Fruit fly (Drosophila melanogaster): ENCODE results near the gene CG9497.
A peak's percentile ranks its signal among the peaks of the same experiment; 100 is the strongest.

Gene CG9497

dm6 chr2L:6323536-6324385, 24.5 kb downstream of the CG9497 start, which contains the start of gene PDZ-GEF:
Gene PDZ-GEF, plus strand, starts transcription at chr2L:6323767.
- TF ChIP-seq CG32264 (GFP tag; optimal IDR thresholded peaks at IDR 0.05): no peak
- peak; percentile 85 for TF ChIP-seq N (GFP tag; optimal IDR thresholded peaks at IDR 0.05)
- no peak for TF ChIP-seq Dif (GFP tag; optimal IDR thresholded peaks at IDR 0.05; ENCODE audit: partially characterized antibody)
- no peak for TF ChIP-seq Vsx2 (GFP tag; optimal IDR thresholded peaks at IDR 0.05; ENCODE audit: partially characterized antibody)
- no peak for TF ChIP-seq sage (GFP tag; optimal IDR thresholded peaks at IDR 0.05)
- TF ChIP-seq fru (GFP tag; optimal IDR thresholded peaks at IDR 0.05): peak; percentile 28
- peak; percentile 63 for TF ChIP-seq lola (GFP tag; optimal IDR thresholded peaks at IDR 0.05)
- TF ChIP-seq pan (optimal IDR thresholded peaks at IDR 0.05): no peak
- peak; percentile 22 for TF ChIP-seq rgr (GFP tag; optimal IDR thresholded peaks at IDR 0.05)
- TF ChIP-seq Sp1 (GFP tag; optimal IDR thresholded peaks at IDR 0.05): no peak
- peak; percentile 30 for TF ChIP-seq Hnf4 (GFP tag; optimal IDR thresholded peaks at IDR 0.05)
- TF ChIP-seq sv (GFP tag; optimal IDR thresholded peaks at IDR 0.05): peak; percentile 37
- peak; percentile 11 for TF ChIP-seq h (GFP tag; optimal IDR thresholded peaks at IDR 0.05)
- TF ChIP-seq CrebA (GFP tag; optimal IDR thresholded peaks at IDR 0.05; ENCODE audit: borderline replicate concordance): peak; percentile 6
- no peak for TF ChIP-seq Rel (GFP tag; optimal IDR thresholded peaks at IDR 0.05)
- no peak for TF ChIP-seq Rel (tag; optimal IDR thresholded peaks at IDR 0.05)
- TF ChIP-seq foxo (GFP tag; optimal IDR thresholded peaks at IDR 0.05): peak in 1 of 2 experiments; percentile 41
- peak; percentile 80 for TF ChIP-seq Abd-B (GFP tag; optimal IDR thresholded peaks at IDR 0.05)
- TF ChIP-seq CG9705 (GFP tag; optimal IDR thresholded peaks at IDR 0.05): no peak
- peak; percentile 20 for TF ChIP-seq HLH106 (tag; optimal IDR thresholded peaks at IDR 0.05)
- peak; percentile 7 for TF ChIP-seq brk (GFP tag; optimal IDR thresholded peaks at IDR 0.05)
- no peak for TF ChIP-seq ey (GFP tag; optimal IDR thresholded peaks at IDR 0.05)
- TF ChIP-seq Myc (optimal IDR thresholded peaks at IDR 0.05): peak; percentile 62
- TF ChIP-seq Hr78 (GFP tag; optimal IDR thresholded peaks at IDR 0.05): peak; percentile 80
- TF ChIP-seq Hr83 (GFP tag; optimal IDR thresholded peaks at IDR 0.05; ENCODE audit: poor library complexity, severe bottlenecking): peak; percentile 44

dm6 chr2L:6319068-6319467, 29.2 kb downstream of the CG9497 start:
- no peak for TF ChIP-seq Sp1 (GFP tag; optimal IDR thresholded peaks at IDR 0.05)
- TF ChIP-seq GATAd (GFP tag; optimal IDR thresholded peaks at IDR 0.05): no peak
- no peak for TF ChIP-seq sage (GFP tag; optimal IDR thresholded peaks at IDR 0.05)
- no peak for TF ChIP-seq CG32264 (GFP tag; optimal IDR thresholded peaks at IDR 0.05)
- no peak for TF ChIP-seq Abd-B (GFP tag; optimal IDR thresholded peaks at IDR 0.05)
- no peak for TF ChIP-seq HLH106 (tag; optimal IDR thresholded peaks at IDR 0.05)
- TF ChIP-seq lola (GFP tag; optimal IDR thresholded peaks at IDR 0.05): no peak
- TF ChIP-seq Dif (GFP tag; optimal IDR thresholded peaks at IDR 0.05; ENCODE audit: partially characterized antibody): no peak
- no peak for TF ChIP-seq Hr78 (GFP tag; optimal IDR thresholded peaks at IDR 0.05)
- TF ChIP-seq tai (GFP tag; optimal IDR thresholded peaks at IDR 0.05): no peak

DNA sequence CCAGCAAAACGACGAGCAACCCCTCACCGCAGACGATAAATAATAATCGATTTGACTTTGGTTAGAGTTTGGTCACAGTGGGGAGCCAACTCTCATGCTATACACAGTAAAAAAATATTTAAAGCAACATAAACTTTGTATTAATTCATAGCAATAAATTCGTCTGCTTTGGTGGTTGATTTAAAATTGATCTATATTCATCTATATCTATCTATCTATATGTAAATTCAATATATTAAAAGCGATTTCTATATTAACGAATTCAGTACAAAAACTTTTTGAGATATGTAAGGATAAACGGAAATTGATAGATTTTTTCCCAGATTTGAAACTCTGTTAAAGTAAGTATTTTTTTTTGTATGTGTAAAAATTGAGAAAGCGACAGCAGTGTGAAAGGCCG, 38.3 kb downstream of the CG9497 start:
- TF ChIP-seq woc (GFP tag; optimal IDR thresholded peaks at IDR 0.05) (no peak), Dfd (GFP tag; optimal IDR thresholded peaks at IDR 0.05) (no peak), N (GFP tag; optimal IDR thresholded peaks at IDR 0.05) (no peak)

dm6 chr2L:6308651-6309050, 39.6 kb downstream of the CG9497 start, which contains the start of the genes CG43922 and CG13984:
Gene CG43922, minus strand, starts transcription at chr2L:6308751.
Gene CG13984, plus strand, starts transcription at chr2L:6308819.
- TF ChIP-seq br (GFP tag; optimal IDR thresholded peaks at IDR 0.05): no peak
- TF ChIP-seq jim (GFP tag; optimal IDR thresholded peaks at IDR 0.05): no peak
- TF ChIP-seq CG32264 (GFP tag; optimal IDR thresholded peaks at IDR 0.05): no peak
- no peak for TF ChIP-seq lola (GFP tag; optimal IDR thresholded peaks at IDR 0.05)
- no peak for TF ChIP-seq pan (optimal IDR thresholded peaks at IDR 0.05)
- no peak for TF ChIP-seq rgr (GFP tag; optimal IDR thresholded peaks at IDR 0.05)
- TF ChIP-seq psq (GFP tag; optimal IDR thresholded peaks at IDR 0.05): no peak
- TF ChIP-seq Jra (GFP tag; optimal IDR thresholded peaks at IDR 0.05): no peak
- TF ChIP-seq sv (GFP tag; optimal IDR thresholded peaks at IDR 0.05): no peak
- no peak for TF ChIP-seq usp (GFP tag; optimal IDR thresholded peaks at IDR 0.05)
- TF ChIP-seq Hnf4 (GFP tag; optimal IDR thresholded peaks at IDR 0.05): no peak
- TF ChIP-seq Myc (optimal IDR thresholded peaks at IDR 0.05): no peak
- no peak for TF ChIP-seq GATAd (GFP tag; optimal IDR thresholded peaks at IDR 0.05)
- TF ChIP-seq brk (GFP tag; optimal IDR thresholded peaks at IDR 0.05): no peak
